Fruit fly (Drosophila melanogaster): ENCODE data around the gene Mtch.

dm6 chr3L:174501-174900, 9.9 kb upstream of the Mtch start:
- TF ChIP-seq fd96Ca (GFP tag; IDR thresholded peaks at IDR 0.05) = no peak
- TF ChIP-seq EcR (GFP tag; optimal IDR thresholded peaks at IDR 0.05) = no peak
- TF ChIP-seq Snoo (tag; optimal IDR thresholded peaks at IDR 0.05) = no peak
- no peak for TF ChIP-seq CG8159 (tag; optimal IDR thresholded peaks at IDR 0.05)
- TF ChIP-seq CG4496 (GFP tag; IDR thresholded peaks at IDR 0.05) = no peak
- TF ChIP-seq gl (tag; optimal IDR thresholded peaks at IDR 0.05) = no peak

Measured in whole organism, pupa.